Fruit fly (Drosophila melanogaster) Kc167 (cell line): ENCODE results near the gene Neto.

ENCODE experiments used
- Myc ChIP-seq: fragments of >200 bp; optimal IDR thresholded peaks from 2 replicates; lab custom pipeline; 2017; ENCODE audit warnings: missing external identifiers
- Sin3A ChIP-seq: fragments of >200 bp; optimal IDR thresholded peaks from 2 replicates; lab custom pipeline; 2018; ENCODE audit warnings: missing external identifiers
- h ChIP-seq: fragments of >200 bp; optimal IDR thresholded peaks from 3 replicates; lab custom pipeline; 2018; ENCODE audit warnings: missing external identifiers
- insv ChIP-seq: fragments of >200 bp; optimal IDR thresholded peaks from 3 replicates; lab custom pipeline; 2018; ENCODE audit warnings: missing external identifiers
- psq ChIP-seq: fragments of >200 bp; optimal IDR thresholded peaks from 2 replicates; lab custom pipeline; 2017; ENCODE audit warnings: missing external identifiers
- ttk ChIP-seq: sonication (Bioruptor generic); optimal IDR thresholded peaks from 2 replicates; lab custom pipeline; 2017; ENCODE audit warnings: missing external identifiers

DNA sequence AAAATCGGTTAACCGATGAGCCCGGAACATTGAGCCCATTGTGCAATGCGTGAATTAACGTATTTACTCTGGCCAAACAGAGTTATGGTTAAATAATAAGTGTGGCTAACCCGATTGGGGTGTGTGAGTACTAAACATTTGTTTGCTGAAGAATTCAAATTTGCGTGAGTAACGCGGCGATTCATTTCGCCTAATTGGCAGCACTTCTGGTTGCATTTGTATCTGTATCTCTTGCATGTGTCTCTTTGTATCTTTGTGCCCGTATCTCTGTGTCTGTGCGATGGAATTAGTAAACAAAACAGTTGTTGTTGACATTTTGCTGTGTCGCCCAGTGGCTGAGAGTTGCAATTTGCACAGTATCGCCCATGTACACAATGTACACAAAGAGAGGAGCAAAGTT lies 34.8 kb upstream of the Neto start:
- TF ChIP-seq psq (lab: Kevin White, UChicago) (no peak), Sin3A (lab: Kevin White, UChicago) (no peak), insv (lab: Kevin White, UChicago) (no peak), h (lab: Kevin White, UChicago) (no peak), Myc (lab: Kevin White, UChicago) (no peak), ttk (no peak)
